Fruit fly (Drosophila melanogaster): ENCODE data around the gene CG43319.

The CG43319 gene

DNA sequence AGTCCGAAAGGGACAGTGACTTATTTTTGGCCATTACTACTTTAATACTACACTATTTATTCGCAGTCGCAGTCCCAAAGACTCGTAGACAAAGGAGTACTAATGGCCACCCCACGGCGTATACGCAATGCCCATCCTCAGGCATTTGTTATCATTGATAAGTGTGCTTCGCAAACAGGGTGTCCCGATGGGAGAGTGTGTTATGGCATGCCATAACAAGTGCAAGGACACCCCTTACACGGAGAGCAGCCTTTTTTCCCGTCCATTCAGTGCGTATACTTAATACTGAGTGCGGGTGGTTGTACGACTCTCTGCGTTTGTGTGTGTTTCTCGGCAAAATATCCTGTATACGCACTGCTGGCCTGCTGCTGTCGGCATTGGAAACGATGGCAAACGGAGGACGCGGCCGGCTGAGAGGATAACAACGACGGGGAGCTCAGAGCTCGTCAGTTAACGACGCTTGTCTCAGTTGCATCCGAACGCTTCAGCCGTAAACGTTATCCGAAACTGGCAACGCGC, 32.1 kb upstream of the CG43319 start, which contains the start of gene unc80:
unc80 (plus strand) TSS at position 469 of the 519 bp plus-strand sequence.
- TF ChIP-seq woc (GFP tag; optimal IDR thresholded peaks at IDR 0.05): no peak
- no peak for TF ChIP-seq usp (GFP tag; optimal IDR thresholded peaks at IDR 0.05)
- no peak for TF ChIP-seq CrebA (GFP tag; optimal IDR thresholded peaks at IDR 0.05; ENCODE audit: borderline replicate concordance)
- TF ChIP-seq Dfd (GFP tag; optimal IDR thresholded peaks at IDR 0.05): no peak
- no peak for TF ChIP-seq CG9705 (GFP tag; optimal IDR thresholded peaks at IDR 0.05)
- TF ChIP-seq Mio (GFP tag; optimal IDR thresholded peaks at IDR 0.05): no peak
- TF ChIP-seq sage (GFP tag; optimal IDR thresholded peaks at IDR 0.05): no peak
- no peak for TF ChIP-seq ey (GFP tag; optimal IDR thresholded peaks at IDR 0.05)
- no peak for TF ChIP-seq dmrt93B (GFP tag; optimal IDR thresholded peaks at IDR 0.05)
- no peak for TF ChIP-seq Rel (GFP tag; optimal IDR thresholded peaks at IDR 0.05)
- TF ChIP-seq Rel (tag; optimal IDR thresholded peaks at IDR 0.05): no peak
- TF ChIP-seq sv (GFP tag; optimal IDR thresholded peaks at IDR 0.05): no peak
- TF ChIP-seq tai (GFP tag; optimal IDR thresholded peaks at IDR 0.05): no peak
- TF ChIP-seq Hr83 (GFP tag; optimal IDR thresholded peaks at IDR 0.05; ENCODE audit: poor library complexity, severe bottlenecking): no peak
- TF ChIP-seq foxo (GFP tag; optimal IDR thresholded peaks at IDR 0.05): no peak
- TF ChIP-seq Hnf4 (GFP tag; optimal IDR thresholded peaks at IDR 0.05): no peak
- no peak for TF ChIP-seq dsf (GFP tag; optimal IDR thresholded peaks at IDR 0.05; ENCODE audit: borderline replicate concordance)
- no peak for TF ChIP-seq Vsx2 (GFP tag; optimal IDR thresholded peaks at IDR 0.05; ENCODE audit: partially characterized antibody)
- no peak for TF ChIP-seq Jra (GFP tag; optimal IDR thresholded peaks at IDR 0.05)

DNA sequence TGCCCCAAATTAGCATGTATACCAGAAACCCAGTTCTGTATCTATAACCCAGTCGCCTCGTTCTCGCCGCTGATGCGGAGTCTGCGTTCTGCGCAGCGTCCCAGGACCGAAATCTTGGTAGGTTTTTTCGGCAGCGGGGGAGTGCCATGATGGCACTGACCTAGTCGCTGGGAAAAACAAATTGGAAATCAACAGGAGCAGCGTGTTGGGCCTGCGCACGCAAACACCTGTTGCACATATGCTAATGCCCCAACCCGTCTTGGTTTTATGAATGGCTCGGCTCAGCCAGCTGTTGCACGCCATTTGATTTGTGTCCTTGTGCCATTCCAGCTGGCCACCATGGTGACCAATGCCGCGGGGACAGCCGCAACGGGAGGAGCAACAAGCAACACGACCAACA, 31.3 kb upstream of the CG43319 start:
- TF ChIP-seq h (GFP tag; optimal IDR thresholded peaks at IDR 0.05): no peak

DNA sequence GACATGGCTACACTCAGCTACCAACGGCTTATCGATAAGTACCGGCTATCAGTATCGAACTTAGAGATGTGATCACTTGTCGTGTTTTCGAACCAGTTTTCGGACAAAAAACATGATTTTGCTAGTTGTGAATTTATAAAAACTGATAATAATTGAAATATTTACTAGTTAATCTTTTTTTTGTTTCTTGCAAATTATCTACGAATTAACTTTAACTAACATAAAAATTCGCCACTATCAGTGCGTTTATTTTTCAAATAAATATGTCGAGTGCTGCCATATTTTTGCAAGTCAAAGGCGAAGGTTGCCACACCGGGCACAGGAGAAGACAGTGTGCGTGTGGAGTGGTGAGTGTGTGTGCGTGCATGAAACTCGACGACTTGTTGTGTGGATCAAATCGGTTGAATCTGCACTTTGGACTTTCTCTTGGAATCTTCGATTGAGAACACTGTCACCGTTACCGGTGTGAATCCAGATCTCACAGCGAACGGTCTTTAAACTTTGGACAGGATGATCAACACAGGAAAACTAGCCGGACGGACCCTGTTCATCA, 16.9 kb upstream of the CG43319 start, which contains the start of gene Hsdl2:
Hsdl2 (plus strand) TSS at position 349 of the 553 bp plus-strand sequence.
- TF ChIP-seq dl (GFP tag; optimal IDR thresholded peaks at IDR 0.05; ENCODE audit: insufficient read depth in 1 of 2, partially characterized antibody in 2 of 2) (no peak), GATAd (GFP tag; optimal IDR thresholded peaks at IDR 0.05) (peak; percentile 56), foxo (GFP tag; optimal IDR thresholded peaks at IDR 0.05) (peak in 1 of 2 experiments; percentile 51), Hnf4 (GFP tag; optimal IDR thresholded peaks at IDR 0.05) (peak; percentile 97), HLH106 (tag; optimal IDR thresholded peaks at IDR 0.05) (peak; percentile 33), h (GFP tag; optimal IDR thresholded peaks at IDR 0.05) (peak; percentile 67), OdsH (GFP tag; optimal IDR thresholded peaks at IDR 0.05) (peak; percentile 11), CG9705 (GFP tag; optimal IDR thresholded peaks at IDR 0.05) (no peak), fru (GFP tag; optimal IDR thresholded peaks at IDR 0.05) (peak; percentile 60), CG32264 (GFP tag; optimal IDR thresholded peaks at IDR 0.05) (no peak), br (GFP tag; optimal IDR thresholded peaks at IDR 0.05) (peak; percentile 50), sage (GFP tag; optimal IDR thresholded peaks at IDR 0.05) (no peak), Sp1 (GFP tag; optimal IDR thresholded peaks at IDR 0.05) (no peak), Myc (optimal IDR thresholded peaks at IDR 0.05) (peak; percentile 45), sv (GFP tag; optimal IDR thresholded peaks at IDR 0.05) (peak; percentile 38), ey (GFP tag; optimal IDR thresholded peaks at IDR 0.05) (peak; percentile 61), rgr (GFP tag; optimal IDR thresholded peaks at IDR 0.05) (peak; percentile 37)

DNA sequence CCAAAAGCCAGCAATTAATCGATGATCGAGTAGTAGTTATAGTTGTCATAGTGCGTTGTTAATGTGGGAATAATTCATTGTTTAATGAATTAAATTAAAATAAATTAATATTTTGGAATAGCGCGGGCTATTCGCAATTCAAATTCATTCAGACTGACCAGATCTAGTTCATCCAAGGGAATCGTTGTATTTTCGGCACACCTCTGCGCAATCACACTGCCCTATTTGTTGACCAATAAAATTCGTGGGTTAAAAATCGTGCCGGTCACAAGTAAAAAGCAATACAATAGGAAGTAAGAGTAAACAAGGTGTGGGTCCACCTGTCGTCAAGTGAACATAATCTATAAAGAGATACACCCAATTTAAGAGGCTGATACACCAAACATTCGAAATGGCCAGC, 15.1 kb upstream of the CG43319 start, which contains the start of gene CG12883:
CG12883 (plus strand) TSS at position 273 of the 400 bp plus-strand sequence.
- TF ChIP-seq Dif (GFP tag; optimal IDR thresholded peaks at IDR 0.05; ENCODE audit: partially characterized antibody): no peak
- no peak for TF ChIP-seq Rel (GFP tag; optimal IDR thresholded peaks at IDR 0.05)
- TF ChIP-seq Rel (tag; optimal IDR thresholded peaks at IDR 0.05): peak; percentile 2
- no peak for TF ChIP-seq woc (GFP tag; optimal IDR thresholded peaks at IDR 0.05)
- TF ChIP-seq Hr83 (GFP tag; optimal IDR thresholded peaks at IDR 0.05; ENCODE audit: poor library complexity, severe bottlenecking): no peak
- TF ChIP-seq Hnf4 (GFP tag; optimal IDR thresholded peaks at IDR 0.05): peak; percentile 24

DNA sequence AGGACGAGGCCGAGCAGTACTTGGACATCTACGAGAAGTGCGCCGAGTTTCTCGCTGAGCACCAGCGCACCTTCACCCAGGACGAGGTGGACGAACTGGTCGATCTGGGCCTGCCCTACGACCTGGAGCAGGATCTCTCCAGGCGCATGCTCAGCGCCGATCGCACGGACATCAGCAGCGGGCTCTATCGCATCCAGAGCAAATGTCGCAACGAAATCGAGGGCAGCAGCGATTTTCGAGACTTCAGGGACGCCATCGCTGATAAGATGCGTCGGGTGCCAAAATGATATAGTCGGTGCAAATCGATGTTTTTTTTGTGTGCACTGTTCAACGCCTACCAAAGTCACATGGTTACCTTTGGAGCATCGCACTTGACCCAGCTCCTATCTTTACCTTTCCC, 14.5 kb upstream of the CG43319 start:
- TF ChIP-seq OdsH (GFP tag; optimal IDR thresholded peaks at IDR 0.05): no peak
